Worm (Caenorhabditis elegans) whole organism, late embryonic: ENCODE data around the gene nrx-1.
A peak's percentile ranks its signal among the peaks of the same experiment; 100 is the strongest.

ENCODE experiments used
- K09A11.1 ChIP-seq: sonication (generic microtip); optimal IDR thresholded peaks from 2 replicates; lab custom pipeline; 2017; ENCODE audit warnings: antibody characterized with exemption, mild to moderate bottlenecking, missing genetic modification characterization, missing compliant biosample characterization; ENCODE audit not compliant: insufficient read depth
- T23F11.4 ChIP-seq: fragments of 200-800 bp; sonication (Bioruptor generic); optimal IDR thresholded peaks from 2 replicates; lab custom pipeline; 2018; ENCODE audit warnings: mild to moderate bottlenecking, missing genetic modification characterization, missing compliant biosample characterization
- ahr-1 ChIP-seq: sonication (generic microtip); optimal IDR thresholded peaks from 2 replicates; lab custom pipeline; 2016; ENCODE audit warnings: missing genetic modification characterization, missing compliant biosample characterization
- ceh-19 ChIP-seq: fragments of 200-800 bp; sonication (Bioruptor generic); optimal IDR thresholded peaks from 2 replicates; lab custom pipeline; 2018; ENCODE audit warnings: mild to moderate bottlenecking, missing genetic modification characterization, missing compliant biosample characterization
- ceh-24 ChIP-seq: sonication (generic microtip); optimal IDR thresholded peaks from 2 replicates; lab custom pipeline; 2016; ENCODE audit warnings: mild to moderate bottlenecking, missing genetic modification characterization, missing compliant biosample characterization
- ceh-31 ChIP-seq: sonication (generic microtip); optimal IDR thresholded peaks from 2 replicates; lab custom pipeline; 2016; ENCODE audit warnings: missing genetic modification characterization, missing compliant biosample characterization
- ceh-48 ChIP-seq: sonication (generic microtip); optimal IDR thresholded peaks from 2 replicates; lab custom pipeline; 2016; ENCODE audit warnings: missing genetic modification characterization, inconsistent platforms, missing compliant biosample characterization
- che-1 ChIP-seq: sonication (generic microtip); optimal IDR thresholded peaks from 2 replicates; lab custom pipeline; 2016; ENCODE audit warnings: mild to moderate bottlenecking, missing genetic modification characterization, missing compliant biosample characterization
- dmd-4 ChIP-seq: sonication (generic microtip); optimal IDR thresholded peaks from 2 replicates; lab custom pipeline; 2016; ENCODE audit warnings: borderline replicate concordance, missing genetic modification characterization, missing compliant biosample characterization
- dve-1 ChIP-seq: sonication (generic microtip); optimal IDR thresholded peaks from 2 replicates; lab custom pipeline; 2017; ENCODE audit warnings: antibody characterized with exemption, mild to moderate bottlenecking, missing genetic modification characterization, missing compliant biosample characterization
- elt-2 ChIP-seq: sonication (generic microtip); optimal IDR thresholded peaks from 2 replicates; lab custom pipeline; 2016; ENCODE audit warnings: missing genetic modification reagents, missing genetic modification characterization, missing compliant biosample characterization
- ets-4 ChIP-seq: sonication (generic microtip); optimal IDR thresholded peaks from 2 replicates; lab custom pipeline; 2016; ENCODE audit warnings: missing genetic modification characterization, missing compliant biosample characterization
- eyg-1 ChIP-seq: sonication (generic microtip); optimal IDR thresholded peaks from 2 replicates; lab custom pipeline; 2016; ENCODE audit warnings: missing genotype, missing genetic modification characterization, missing compliant biosample characterization
- fax-1 ChIP-seq: sonication (generic microtip); optimal IDR thresholded peaks from 2 replicates; lab custom pipeline; 2016; ENCODE audit warnings: missing genotype, missing genetic modification characterization, missing compliant biosample characterization
- hlh-15 ChIP-seq: sonication (generic microtip); optimal IDR thresholded peaks from 2 replicates; lab custom pipeline; 2016; ENCODE audit warnings: missing genetic modification characterization, missing compliant biosample characterization
- hlh-6 ChIP-seq: sonication (generic microtip); optimal IDR thresholded peaks from 2 replicates; lab custom pipeline; 2016; ENCODE audit warnings: missing genotype, missing genetic modification characterization, missing compliant biosample characterization
- hlh-8 ChIP-seq: sonication (generic microtip); optimal IDR thresholded peaks from 2 replicates; lab custom pipeline; 2016; ENCODE audit warnings: missing genotype, missing genetic modification characterization, missing compliant biosample characterization
- lim-6 ChIP-seq: sonication (generic microtip); optimal IDR thresholded peaks from 2 replicates; lab custom pipeline; 2016; ENCODE audit warnings: missing genetic modification characterization, missing compliant biosample characterization
- madf-2 ChIP-seq: sonication (generic microtip); optimal IDR thresholded peaks from 2 replicates; lab custom pipeline; 2017; ENCODE audit warnings: missing genetic modification characterization, missing compliant biosample characterization
- mec-3 ChIP-seq: sonication (generic microtip); optimal IDR thresholded peaks from 2 replicates; lab custom pipeline; 2016; ENCODE audit warnings: borderline replicate concordance, missing genetic modification characterization, missing compliant biosample characterization
- nhr-232 ChIP-seq: sonication (generic microtip); optimal IDR thresholded peaks from 2 replicates; lab custom pipeline; 2016; ENCODE audit warnings: missing genetic modification characterization, missing compliant biosample characterization
- pqm-1 ChIP-seq: sonication (generic microtip); optimal IDR thresholded peaks from 2 replicates; lab custom pipeline; 2016; ENCODE audit warnings: missing genetic modification characterization, missing compliant biosample characterization
- syd-9 ChIP-seq: sonication (generic microtip); optimal IDR thresholded peaks from 2 replicates; lab custom pipeline; 2016; ENCODE audit warnings: mild to moderate bottlenecking, missing genetic modification characterization, moderate library complexity, missing compliant biosample characterization
- tbx-7 ChIP-seq: sonication (generic microtip); optimal IDR thresholded peaks from 2 replicates; lab custom pipeline; 2016; ENCODE audit warnings: missing genotype, missing genetic modification characterization, missing compliant biosample characterization
- unc-42 ChIP-seq: sonication (generic microtip); optimal IDR thresholded peaks from 2 replicates; lab custom pipeline; 2016; ENCODE audit warnings: missing genotype, missing genetic modification characterization, missing compliant biosample characterization
- unc-55 ChIP-seq: sonication (generic microtip); optimal IDR thresholded peaks from 2 replicates; lab custom pipeline; 2017; ENCODE audit warnings: missing biosample characterization, missing genetic modification reagents, missing genetic modification characterization
- zip-5 ChIP-seq: sonication (generic microtip); optimal IDR thresholded peaks from 2 replicates; lab custom pipeline; 2016; ENCODE audit warnings: missing genetic modification characterization, missing compliant biosample characterization
- ztf-16 ChIP-seq: sonication (generic microtip); optimal IDR thresholded peaks from 2 replicates; lab custom pipeline; 2017; ENCODE audit warnings: missing genetic modification characterization, missing compliant biosample characterization

Gene nrx-1

DNA sequence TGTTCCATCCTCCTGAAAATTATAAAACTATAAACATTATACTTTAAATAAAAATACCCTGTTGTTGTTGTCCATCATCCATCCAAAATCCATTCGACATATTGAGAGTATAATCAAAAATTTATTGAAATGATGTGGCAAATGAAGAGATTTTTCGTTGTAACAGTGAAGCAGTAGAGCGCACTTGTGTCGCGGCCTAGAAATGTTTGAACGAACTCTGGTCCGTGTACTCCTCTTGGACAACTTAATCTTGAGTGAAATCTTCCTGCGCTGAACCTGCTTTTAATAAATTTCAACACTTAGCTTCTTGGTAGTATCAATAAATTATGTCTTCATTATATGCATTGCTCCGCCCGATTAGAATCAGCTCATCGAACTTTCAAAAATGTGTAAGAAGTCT, 69.8 kb downstream of the nrx-1 start, which contains the start of the genes F32D8.14 and F32D8.5 (continued):
- no peak for TF ChIP-seq dmd-4 (tag; lab: Kevin White, UChicago)
- TF ChIP-seq zip-5 (tag; lab: Kevin White, UChicago) = peak; percentile 49
- peak; percentile 47 for TF ChIP-seq elt-2 (tag; lab: Kevin White, UChicago)
- no peak for TF ChIP-seq pqm-1 (tag; lab: Kevin White, UChicago)
- no peak for TF ChIP-seq ceh-24 (tag; lab: Kevin White, UChicago)
- TF ChIP-seq ets-4 (tag; lab: Kevin White, UChicago) = peak; percentile 76
- TF ChIP-seq unc-55 = peak; percentile 16
- TF ChIP-seq syd-9 (tag; lab: Kevin White, UChicago) = no peak
- no peak for TF ChIP-seq che-1
- TF ChIP-seq eyg-1 (tag; lab: Kevin White, UChicago) = no peak
- no peak for TF ChIP-seq ahr-1 (tag; lab: Kevin White, UChicago)
- TF ChIP-seq hlh-8 (tag; lab: Kevin White, UChicago) = peak; percentile 66
- peak; percentile 59 for TF ChIP-seq unc-42 (tag; lab: Kevin White, UChicago)
- peak; percentile 52 for TF ChIP-seq fax-1 (tag; lab: Kevin White, UChicago)
- TF ChIP-seq lim-6 (tag; lab: Kevin White, UChicago) = no peak
- TF ChIP-seq ceh-48 = no peak
- TF ChIP-seq, all 69 proteins: peak for 20

DNA sequence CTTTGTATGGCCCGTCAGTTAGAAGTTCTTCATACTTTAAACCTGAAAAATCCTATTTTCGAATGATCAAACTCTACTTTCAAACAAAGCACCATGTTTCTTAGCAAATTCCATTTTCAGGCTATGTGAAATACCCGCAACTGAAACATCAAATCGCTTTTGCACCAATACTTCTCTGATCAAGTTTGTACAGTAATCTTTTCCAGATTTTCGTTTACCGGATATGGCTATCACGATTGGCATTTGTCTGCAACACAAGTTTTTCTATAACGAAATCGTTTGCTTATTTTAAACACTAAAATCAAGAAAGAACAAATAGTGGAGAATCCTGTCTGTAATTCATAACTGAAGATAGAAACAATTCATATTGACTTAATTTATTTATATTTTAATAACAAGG, 71.5 kb downstream of the nrx-1 start, which contains the start of gene F32D8.13:
F32D8.13 (minus strand) TSS at position 249 of the 400 bp plus-strand sequence.
- TF ChIP-seq lim-6 (tag; lab: Kevin White, UChicago) (no peak), dve-1 (no peak), ahr-1 (tag; lab: Kevin White, UChicago) (no peak), K09A11.1 (tag; lab: Kevin White, UChicago) (no peak), hlh-6 (tag; lab: Kevin White, UChicago) (no peak), ztf-16 (no peak), mec-3 (tag; lab: Kevin White, UChicago) (no peak), unc-42 (tag; lab: Kevin White, UChicago) (no peak), madf-2 (tag; lab: Kevin White, UChicago) (no peak), tbx-7 (tag; lab: Kevin White, UChicago) (no peak), nhr-232 (no peak), zip-5 (tag; lab: Kevin White, UChicago) (no peak), hlh-8 (tag; lab: Kevin White, UChicago) (no peak), T23F11.4 (GFP tag; lab: Kevin White, UChicago) (no peak), ceh-31 (tag; lab: Kevin White, UChicago) (no peak), fax-1 (tag; lab: Kevin White, UChicago) (no peak), ceh-19 (GFP tag; lab: Kevin White, UChicago) (no peak), hlh-15 (tag; lab: Kevin White, UChicago) (no peak), syd-9 (tag; lab: Kevin White, UChicago) (no peak), unc-55 (no peak)
- TF ChIP-seq, all 69 proteins: peak for 0
